Worm (Caenorhabditis elegans): ENCODE data around the gene kgb-2.

DNA sequence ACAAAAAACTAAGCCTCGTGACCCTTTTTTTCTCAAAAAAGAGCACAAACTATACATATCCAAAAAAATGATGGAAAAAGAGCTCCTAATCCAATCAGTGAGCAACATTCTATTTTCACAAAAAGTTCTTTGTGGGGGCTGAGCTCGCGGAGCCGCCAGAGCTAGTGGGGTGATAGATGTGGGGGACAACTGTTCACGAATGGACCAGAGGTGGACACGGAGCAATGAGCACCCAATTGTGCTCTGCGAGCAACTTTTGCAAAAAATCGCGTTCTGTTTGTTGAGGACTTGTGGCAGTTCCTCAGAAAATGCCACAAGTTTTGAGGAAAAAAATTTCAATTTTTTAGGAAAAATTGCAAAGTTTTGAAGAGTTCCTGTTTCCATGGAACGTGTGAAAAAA, 48.2 kb downstream of the kgb-2 start:
- TF ChIP-seq D1046.2 (GFP tag; IDR thresholded peaks at IDR 0.05) = no peak
- no peak for TF ChIP-seq hlh-30 (tag; optimal IDR thresholded peaks at IDR 0.05; ENCODE audit: insufficient read depth)
- TF ChIP-seq nhr-76 (tag; optimal IDR thresholded peaks at IDR 0.05) = no peak
- TF ChIP-seq nhr-6 (tag; optimal IDR thresholded peaks at IDR 0.05) = no peak
- TF ChIP-seq mep-1 (tag; optimal IDR thresholded peaks at IDR 0.05) = no peak
- TF ChIP-seq nhr-28 (tag; optimal IDR thresholded peaks at IDR 0.05) = no peak
- TF ChIP-seq skn-1 (tag; optimal IDR thresholded peaks at IDR 0.05) = no peak
- TF ChIP-seq fkh-10 (GFP tag; optimal IDR thresholded peaks at IDR 0.05) = no peak
- TF ChIP-seq ZK546.5 (tag; optimal IDR thresholded peaks at IDR 0.05) = no peak
- TF ChIP-seq nhr-41 (GFP tag; IDR thresholded peaks at IDR 0.05) = no peak

Measured in whole organism, L4 larva.